Fruit fly (Drosophila melanogaster) whole organism, embryonic: ENCODE measurements around the gene Snx27.

Source experiments
- Atf3 ChIP-seq: fragments of 200-800 bp; sonication (Bioruptor generic); optimal IDR thresholded peaks from 3 replicates; lab custom pipeline; 2016; ENCODE audit warnings: missing biosample characterization, missing genetic modification characterization
- B-H1 ChIP-seq: fragments of 200-800 bp; sonication (Bioruptor generic); IDR thresholded peaks from 3 replicates; pipeline ENCODE4 v1.3.6; 2022; ENCODE audit warnings: missing biosample characterization, missing genetic modification characterization
- B-H2 ChIP-seq: fragments of 200-800 bp; sonication (Bioruptor generic); optimal IDR thresholded peaks from 2 replicates; lab custom pipeline; 2018; ENCODE audit warnings: missing biosample characterization, mild to moderate bottlenecking, missing genetic modification characterization
- CG11093 ChIP-seq: fragments of 200-800 bp; sonication (Bioruptor generic); IDR thresholded peaks from 3 replicates; pipeline ENCODE4 v1.3.6; 2022; ENCODE audit warnings: missing biosample characterization, missing genetic modification characterization
- CG12236 ChIP-seq: fragments of 200-800 bp; sonication (Bioruptor generic); optimal IDR thresholded peaks from 2 replicates; lab custom pipeline; 2016; ENCODE audit warnings: missing biosample characterization, missing genetic modification characterization
- CG12769 ChIP-seq: fragments of 200-800 bp; sonication (Bioruptor generic); optimal IDR thresholded peaks from 2 replicates; lab custom pipeline; 2019; ENCODE audit warnings: missing biosample characterization, mild to moderate bottlenecking, missing genetic modification characterization, moderate library complexity
- CG13287 ChIP-seq: fragments of 200-800 bp; sonication (Bioruptor generic); IDR thresholded peaks from 2 replicates; pipeline ENCODE4 v1.3.6; 2022; ENCODE audit warnings: missing biosample characterization, missing genetic modification characterization; ENCODE audit not compliant: partially characterized antibody
- CG14710 ChIP-seq: fragments of 200-800 bp; sonication (Bioruptor generic); optimal IDR thresholded peaks from 3 replicates; lab custom pipeline; 2019; ENCODE audit warnings: missing biosample characterization, mild to moderate bottlenecking, missing genetic modification characterization, moderate library complexity
- CG15011 ChIP-seq: fragments of 200-800 bp; sonication (Bioruptor generic); optimal IDR thresholded peaks from 3 replicates; lab custom pipeline; 2018; ENCODE audit warnings: missing biosample characterization, mild to moderate bottlenecking, missing genetic modification characterization
- CG17186 ChIP-seq: fragments of 200-800 bp; sonication (Bioruptor generic); optimal IDR thresholded peaks from 3 replicates; lab custom pipeline; 2017; ENCODE audit warnings: missing biosample characterization, missing genetic modification reagents, missing genetic modification characterization
- CG17912 ChIP-seq: fragments of 200-800 bp; sonication (Bioruptor generic); optimal IDR thresholded peaks from 2 replicates; lab custom pipeline; 2018; ENCODE audit warnings: missing biosample characterization, mild to moderate bottlenecking, missing genetic modification characterization
- CG1832 ChIP-seq: fragments of 200-800 bp; sonication (Bioruptor generic); optimal IDR thresholded peaks from 2 replicates; lab custom pipeline; 2017; ENCODE audit warnings: missing biosample characterization, mild to moderate bottlenecking, missing genetic modification characterization, inconsistent platforms
- CG2120 ChIP-seq: fragments of 200-800 bp; sonication (Bioruptor generic); optimal IDR thresholded peaks from 3 replicates; lab custom pipeline; 2016; ENCODE audit warnings: missing biosample characterization, missing genetic modification characterization
- CG31224 ChIP-seq: fragments of 200-800 bp; sonication (Bioruptor generic); IDR thresholded peaks from 2 replicates; pipeline ENCODE4 v1.3.6; 2022; ENCODE audit warnings: missing biosample characterization, missing genetic modification characterization
- CG4360 ChIP-seq: fragments of 200-800 bp; sonication (Bioruptor generic); IDR thresholded peaks from 2 replicates; pipeline ENCODE4 v1.3.6; 2022; ENCODE audit warnings: missing biosample characterization, missing genetic modification characterization
- CG4617 ChIP-seq: fragments of 200-800 bp; sonication (Bioruptor generic); optimal IDR thresholded peaks from 3 replicates; lab custom pipeline; 2016; ENCODE audit warnings: missing biosample characterization, missing genetic modification characterization, borderline replicate concordance
- CG7987 ChIP-seq: fragments of 200-800 bp; sonication (Bioruptor generic); optimal IDR thresholded peaks from 2 replicates; lab custom pipeline; 2018; ENCODE audit warnings: missing biosample characterization, mild to moderate bottlenecking, missing genetic modification characterization, moderate library complexity
- CG8281 ChIP-seq: fragments of 200-800 bp; sonication (Bioruptor generic); optimal IDR thresholded peaks from 2 replicates; lab custom pipeline; 2018; ENCODE audit warnings: missing biosample characterization, mild to moderate bottlenecking, missing genetic modification characterization, moderate library complexity
- CG9609 ChIP-seq: fragments of 200-800 bp; sonication (Bioruptor generic); optimal IDR thresholded peaks from 3 replicates; lab custom pipeline; 2016; ENCODE audit warnings: missing biosample characterization, missing genetic modification characterization
- D ChIP-seq, 2 experiments: fragments of 200-800 bp in 1 of 2; fragments of >200 bp in 1 of 2; sonication (Bioruptor generic) in 1 of 2; optimal IDR thresholded peaks; 2 replicates in 1 of 2; 3 replicates in 1 of 2; lab custom pipeline; 2017; ENCODE audit warnings: mild to moderate bottlenecking in 1 of 2, missing biosample characterization in 1 of 2, missing genetic modification characterization in 1 of 2, missing genetic modification reagents in 1 of 2
- Dbx ChIP-seq: fragments of 200-800 bp; sonication (Bioruptor generic); IDR thresholded peaks from 3 replicates; pipeline ENCODE4 v1.3.6; 2022; ENCODE audit warnings: missing biosample characterization, missing genetic modification characterization
- Fer3 ChIP-seq: fragments of 200-800 bp; sonication (Bioruptor generic); optimal IDR thresholded peaks from 2 replicates; lab custom pipeline; 2018; ENCODE audit warnings: missing biosample characterization, mild to moderate bottlenecking, missing genetic modification characterization, moderate library complexity
- GATAe ChIP-seq: fragments of 200-800 bp; sonication (Bioruptor generic); conservative IDR thresholded peaks from 2 replicates; pipeline ENCODE4 v1.3.6; 2022; ENCODE audit warnings: missing biosample characterization, missing genetic modification characterization
- Gsc ChIP-seq: fragments of 200-800 bp; sonication (Bioruptor generic); IDR thresholded peaks from 2 replicates; pipeline ENCODE4 v1.3.6; 2022; ENCODE audit warnings: missing biosample characterization, missing genetic modification characterization
- Hey ChIP-seq: fragments of 200-800 bp; sonication (Bioruptor generic); optimal IDR thresholded peaks from 3 replicates; lab custom pipeline; 2018; ENCODE audit warnings: missing biosample characterization, mild to moderate bottlenecking, missing genetic modification characterization
- Hmr ChIP-seq: fragments of 200-800 bp; sonication (Bioruptor generic); optimal IDR thresholded peaks from 3 replicates; lab custom pipeline; 2017; ENCODE audit warnings: mild to moderate bottlenecking, missing biosample characterization, missing genetic modification reagents, missing genetic modification characterization
- Hmx ChIP-seq: fragments of 200-800 bp; sonication (Bioruptor generic); optimal IDR thresholded peaks from 2 replicates; lab custom pipeline; 2016; ENCODE audit warnings: missing biosample characterization, missing genetic modification characterization
- Hr39 ChIP-seq: fragments of >200 bp; optimal IDR thresholded peaks from 2 replicates; lab custom pipeline; 2017
- MESR4 ChIP-seq: fragments of 200-800 bp; sonication (Bioruptor generic); optimal IDR thresholded peaks from 2 replicates; lab custom pipeline; 2018; ENCODE audit warnings: missing biosample characterization, mild to moderate bottlenecking, missing genetic modification characterization, moderate library complexity
- Med ChIP-seq: fragments of 200-800 bp; sonication (Bioruptor generic); peaks from one replicate; lab custom pipeline; 2016; ENCODE audit warnings: missing biosample characterization, missing genetic modification characterization, mild to moderate bottlenecking, inconsistent platforms, moderate library complexity
- NFAT ChIP-seq: fragments of 200-800 bp; sonication (Bioruptor generic); IDR thresholded peaks from 2 replicates; pipeline ENCODE4 v1.3.6; 2022; ENCODE audit warnings: missing biosample characterization, missing genetic modification characterization
- Spps ChIP-seq: fragments of 200-800 bp; sonication (Bioruptor generic); optimal IDR thresholded peaks from 2 replicates; lab custom pipeline; 2018; ENCODE audit warnings: missing biosample characterization, mild to moderate bottlenecking, missing genetic modification characterization
- abd-A ChIP-seq: fragments of 200-800 bp; sonication (Bioruptor generic); optimal IDR thresholded peaks from 3 replicates; lab custom pipeline; 2019; ENCODE audit warnings: missing biosample characterization, mild to moderate bottlenecking, missing genetic modification characterization, moderate library complexity
- ara ChIP-seq: fragments of 200-800 bp; sonication (Bioruptor generic); IDR thresholded peaks from 2 replicates; pipeline ENCODE4 v1.3.6; 2022; ENCODE audit warnings: missing biosample characterization, missing genetic modification characterization
- en ChIP-seq: fragments of 200-800 bp; sonication (Bioruptor generic); optimal IDR thresholded peaks from 2 replicates; lab custom pipeline; 2016; ENCODE audit warnings: missing biosample characterization, missing genetic modification characterization
- gce ChIP-seq: fragments of 200-800 bp; sonication (Bioruptor generic); IDR thresholded peaks from 3 replicates; pipeline ENCODE4 v1.3.6; 2022; ENCODE audit warnings: missing biosample characterization, missing genetic modification characterization
- lab ChIP-seq: fragments of 200-800 bp; sonication (Bioruptor generic); optimal IDR thresholded peaks from 3 replicates; lab custom pipeline; 2017; ENCODE audit warnings: missing biosample characterization, missing genetic modification characterization, mild to moderate bottlenecking, moderate library complexity, missing genetic modification reagents
- pan ChIP-seq, 4 experiments: fragments of >200 bp in 3 of 4; fragments of 200-800 bp in 1 of 4; sonication (Bioruptor generic) in 1 of 4; optimal IDR thresholded peaks in 3 of 4; IDR thresholded peaks in 1 of 4; 2 replicates each; pipeline versions ENCODE4 v1.3.6 to Lab custom; 2017 to 2022; ENCODE audit warnings: missing biosample characterization in 2 of 4, missing genetic modification characterization in 2 of 4, mixed read lengths in 1 of 4
- pb ChIP-seq: fragments of 200-800 bp; sonication (Bioruptor generic); optimal IDR thresholded peaks from 3 replicates; lab custom pipeline; 2016; ENCODE audit warnings: missing biosample characterization, missing genetic modification characterization
- prd ChIP-seq, 3 experiments: fragments of >200 bp in 2 of 3; fragments of 200-800 bp in 1 of 3; sonication (Bioruptor generic) in 1 of 3; optimal IDR thresholded peaks in 2 of 3; IDR thresholded peaks in 1 of 3; 2 replicates in 2 of 3; 3 replicates in 1 of 3; pipeline versions ENCODE4 v1.3.6 to Lab custom; 2017 to 2022; ENCODE audit warnings: missing biosample characterization in 1 of 3, missing genetic modification characterization in 1 of 3
- repo ChIP-seq: fragments of 200-800 bp; sonication (Bioruptor generic); optimal IDR thresholded peaks from 2 replicates; lab custom pipeline; 2016; ENCODE audit warnings: missing biosample characterization, missing genetic modification characterization
- schlank ChIP-seq: fragments of 200-800 bp; sonication (Bioruptor generic); optimal IDR thresholded peaks from 2 replicates; lab custom pipeline; 2018; ENCODE audit warnings: missing biosample characterization, mild to moderate bottlenecking, missing genetic modification characterization
- sisA ChIP-seq: fragments of 200-800 bp; sonication (Bioruptor generic); IDR thresholded peaks from 2 replicates; pipeline ENCODE4 v1.3.6; 2022; ENCODE audit warnings: missing biosample characterization, missing genetic modification characterization
- sna ChIP-seq: fragments of 200-800 bp; sonication (Bioruptor generic); IDR thresholded peaks from 2 replicates; pipeline ENCODE4 v1.3.6; 2022; ENCODE audit warnings: missing biosample characterization, missing genetic modification characterization; ENCODE audit not compliant: partially characterized antibody
- sqz ChIP-seq: fragments of 200-800 bp; sonication (Bioruptor generic); optimal IDR thresholded peaks from 3 replicates; lab custom pipeline; 2018; ENCODE audit warnings: missing biosample characterization, mild to moderate bottlenecking, missing genetic modification characterization
- wor ChIP-seq: fragments of 200-800 bp; sonication (Bioruptor generic); IDR thresholded peaks from 2 replicates; pipeline ENCODE4 v1.3.6; 2022; ENCODE audit warnings: missing biosample characterization, missing genetic modification characterization
- zfh2 ChIP-seq: fragments of 200-800 bp; sonication (Bioruptor generic); optimal IDR thresholded peaks from 2 replicates; lab custom pipeline; 2016; ENCODE audit warnings: missing biosample characterization, missing genetic modification characterization

The Snx27 gene

DNA sequence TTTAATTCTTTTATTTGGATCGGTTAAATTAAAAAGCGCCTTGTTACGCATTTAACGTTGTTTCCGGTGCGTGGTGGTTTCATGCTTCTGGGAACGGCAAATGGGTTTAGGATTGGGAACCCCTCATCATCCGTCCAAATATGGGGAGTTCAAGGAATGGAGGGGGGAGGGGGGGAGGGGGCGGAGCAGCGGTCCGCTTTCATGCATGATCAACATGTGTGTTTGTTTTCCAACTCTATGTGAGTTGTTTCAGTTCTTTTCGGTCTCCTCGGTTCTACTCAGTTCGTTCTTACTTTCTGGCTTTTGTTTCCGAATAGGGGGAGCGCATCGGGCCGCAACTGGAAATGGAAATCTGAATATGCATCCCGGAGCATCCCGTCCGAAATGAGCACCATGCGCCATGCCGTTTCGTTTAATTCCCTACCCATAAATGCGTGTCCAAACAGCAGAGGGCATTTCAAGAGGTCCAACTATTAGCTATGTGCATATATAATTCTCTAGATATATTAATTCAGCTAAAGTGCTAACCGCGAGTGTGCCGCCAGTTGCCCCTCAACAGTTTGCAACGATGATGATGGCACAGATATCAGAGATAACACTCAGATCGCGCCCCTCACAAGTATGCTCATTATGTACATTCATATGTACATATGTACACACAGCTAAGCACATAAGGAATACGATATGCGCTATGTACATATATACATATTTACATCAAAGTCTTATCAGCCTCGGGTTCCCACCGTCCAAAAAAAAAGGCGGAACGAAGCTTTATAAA is 60.2 kb downstream of the Snx27 start (continued):
- TF ChIP-seq CG31224 (GFP tag; lab: Robert Waterston, UW) (peak; percentile 68), Gsc (no peak), prd (optimal IDR thresholded peaks at IDR 0.05; lab: Kevin White, UChicago) (no peak), prd (GFP tag; IDR thresholded peaks at IDR 0.05; lab: Robert Waterston, UW) (peak; percentile 72; the same call in 2 of the 3 replicates), CG15011 (GFP tag; lab: Kevin White, UChicago) (peak; percentile 95), ara (GFP tag; lab: Robert Waterston, UW) (peak; percentile 97), B-H2 (peak; percentile 93), CG2120 (GFP tag; lab: Kevin White, UChicago) (peak; percentile 65), CG9609 (GFP tag; lab: Kevin White, UChicago) (peak; percentile 67), abd-A (tag; lab: Kevin White, UChicago) (peak; percentile 80), schlank (tag; lab: Kevin White, UChicago) (peak; percentile 91), CG1832 (GFP tag; lab: Kevin White, UChicago) (no peak), Hmr (GFP tag; lab: Kevin White, UChicago) (peak; percentile 96), B-H1 (GFP tag; lab: Robert Waterston, UW) (peak; percentile 84; the same call in 2 of the 3 replicates), GATAe (peak; percentile 66; the same call in 1 of the 2 replicates), zfh2 (GFP tag; lab: Kevin White, UChicago) (no peak), wor (GFP tag; lab: Robert Waterston, UW) (peak; percentile 42; the same call in 1 of the 2 replicates), gce (GFP tag; lab: Robert Waterston, UW) (peak; percentile 95; the same call in 2 of the 3 replicates), CG8281 (tag; lab: Kevin White, UChicago) (peak; percentile 90), Dbx (GFP tag; lab: Robert Waterston, UW) (peak; percentile 87), CG12769 (tag; lab: Kevin White, UChicago) (peak; percentile 94), repo (GFP tag; lab: Kevin White, UChicago) (peak; percentile 87), NFAT (peak; percentile 80), en (peak; percentile 81), sisA (GFP tag; lab: Robert Waterston, UW) (no peak), CG17912 (peak; percentile 98), Atf3 (GFP tag; lab: Kevin White, UChicago) (peak; percentile 80), Fer3 (peak; percentile 95), CG17186 (GFP tag; lab: Kevin White, UChicago) (peak; percentile 92), CG14710 (tag; lab: Kevin White, UChicago) (peak; percentile 95), Hmx (no peak), lab (GFP tag; lab: Kevin White, UChicago) (peak; percentile 98), Hey (tag; lab: Kevin White, UChicago) (peak; percentile 94), sqz (peak; percentile 96), CG13287 (GFP tag; lab: Robert Waterston, UW) (no peak), pan (optimal IDR thresholded peaks at IDR 0.05; lab: Kevin White, UChicago) (no peak), pan (GFP tag; optimal IDR thresholded peaks at IDR 0.05 in 1 of 2, IDR thresholded peaks at IDR 0.05 in 1 of 2) (peak in 1 of 2 experiments; percentile 85), CG12236 (GFP tag; lab: Kevin White, UChicago) (peak; percentile 97), Med (peak; percentile 98), D (optimal IDR thresholded peaks at IDR 0.05; lab: Kevin White, UChicago) (no peak), D (GFP tag; optimal IDR thresholded peaks at IDR 0.05; lab: Kevin White, UChicago) (peak; percentile 94), pb (GFP tag; lab: Kevin White, UChicago) (peak; percentile 80), CG4617 (GFP tag; lab: Kevin White, UChicago) (peak; percentile 59), CG11093 (GFP tag; lab: Robert Waterston, UW) (peak; percentile 85; the same call in 1 of the 3 replicates), Hr39 (lab: Kevin White, UChicago) (no peak), CG4360 (peak; percentile 89), MESR4 (GFP tag; lab: Kevin White, UChicago) (peak; percentile 23), CG7987 (GFP tag; lab: Kevin White, UChicago) (peak; percentile 99), Spps (peak; percentile 87), sna (no peak)
